Fruit fly (Drosophila melanogaster) whole organism, embryonic: ENCODE data around the gene CG15741.

Source experiments
- CG10209 ChIP-seq: fragments of 200-800 bp; sonication (Bioruptor generic); optimal IDR thresholded peaks from 3 replicates; lab custom pipeline; 2017; ENCODE audit warnings: missing biosample characterization, mild to moderate bottlenecking, missing genetic modification characterization, missing genetic modification reagents
- CG11695 ChIP-seq: fragments of 200-800 bp; sonication (Bioruptor generic); IDR thresholded peaks from 3 replicates; pipeline ENCODE4 v1.3.6; 2022; ENCODE audit warnings: missing biosample characterization, missing genetic modification characterization
- CG12219 ChIP-seq: fragments of 200-800 bp; sonication (Bioruptor generic); optimal IDR thresholded peaks from 3 replicates; lab custom pipeline; 2018; ENCODE audit warnings: missing biosample characterization, mild to moderate bottlenecking, missing genetic modification characterization
- CG12659 ChIP-seq: fragments of 200-800 bp; sonication (Bioruptor generic); optimal IDR thresholded peaks from 3 replicates; lab custom pipeline; 2017; ENCODE audit warnings: mild to moderate bottlenecking, missing biosample characterization, missing genetic modification reagents, missing genetic modification characterization
- CG15601 ChIP-seq: fragments of 200-800 bp; sonication (Bioruptor generic); optimal IDR thresholded peaks from 3 replicates; lab custom pipeline; 2019; ENCODE audit warnings: missing biosample characterization, mild to moderate bottlenecking, missing genetic modification characterization, moderate library complexity
- CG17361 ChIP-seq: fragments of 200-800 bp; sonication (Bioruptor generic); IDR thresholded peaks from 3 replicates; pipeline ENCODE4 v1.3.6; 2022; ENCODE audit warnings: missing biosample characterization, missing genetic modification characterization
- CG17385 ChIP-seq: fragments of 200-800 bp; sonication (Bioruptor generic); optimal IDR thresholded peaks from 3 replicates; lab custom pipeline; 2018; ENCODE audit warnings: missing biosample characterization, mild to moderate bottlenecking, missing genetic modification characterization
- CG17802 ChIP-seq: fragments of 200-800 bp; sonication (Bioruptor generic); optimal IDR thresholded peaks from 2 replicates; lab custom pipeline; 2018; ENCODE audit warnings: missing biosample characterization, mild to moderate bottlenecking, missing genetic modification characterization, moderate library complexity
- CG2199 ChIP-seq: fragments of 200-800 bp; sonication (Bioruptor generic); IDR thresholded peaks from 3 replicates; pipeline ENCODE4 v1.3.6; 2022; ENCODE audit warnings: missing biosample characterization, missing genetic modification characterization
- CG3163 ChIP-seq: fragments of 200-800 bp; sonication (Bioruptor generic); optimal IDR thresholded peaks from 3 replicates; lab custom pipeline; 2016; ENCODE audit warnings: missing biosample characterization, missing genetic modification characterization
- CG3995 ChIP-seq: fragments of 200-800 bp; sonication (Bioruptor generic); optimal IDR thresholded peaks from 3 replicates; lab custom pipeline; 2016; ENCODE audit warnings: missing biosample characterization, missing genetic modification characterization
- CG6683 ChIP-seq: fragments of 200-800 bp; sonication (Bioruptor generic); optimal IDR thresholded peaks from 2 replicates; lab custom pipeline; 2017; ENCODE audit warnings: missing biosample characterization, mild to moderate bottlenecking, missing genetic modification characterization, missing genetic modification reagents
- CG6813 ChIP-seq: fragments of 200-800 bp; sonication (Bioruptor generic); optimal IDR thresholded peaks from 2 replicates; lab custom pipeline; 2017; ENCODE audit warnings: missing biosample characterization, missing genetic modification characterization, mild to moderate bottlenecking, moderate library complexity, missing genetic modification reagents
- CG6854 ChIP-seq: fragments of 200-800 bp; sonication (Bioruptor generic); optimal IDR thresholded peaks from 3 replicates; lab custom pipeline; 2017; ENCODE audit warnings: missing biosample characterization, mild to moderate bottlenecking, missing genetic modification characterization
- CG7839 ChIP-seq: fragments of 200-800 bp; sonication (Bioruptor generic); optimal IDR thresholded peaks from 3 replicates; lab custom pipeline; 2018; ENCODE audit warnings: missing biosample characterization, mild to moderate bottlenecking, missing genetic modification characterization, moderate library complexity
- CG7987 ChIP-seq: fragments of 200-800 bp; sonication (Bioruptor generic); optimal IDR thresholded peaks from 2 replicates; lab custom pipeline; 2018; ENCODE audit warnings: missing biosample characterization, mild to moderate bottlenecking, missing genetic modification characterization, moderate library complexity
- CG8281 ChIP-seq: fragments of 200-800 bp; sonication (Bioruptor generic); optimal IDR thresholded peaks from 2 replicates; lab custom pipeline; 2018; ENCODE audit warnings: missing biosample characterization, mild to moderate bottlenecking, missing genetic modification characterization, moderate library complexity
- CG8388 ChIP-seq: fragments of 200-800 bp; sonication (Bioruptor generic); optimal IDR thresholded peaks from 2 replicates; lab custom pipeline; 2019; ENCODE audit warnings: missing biosample characterization, mild to moderate bottlenecking, missing genetic modification characterization, moderate library complexity
- Dbx ChIP-seq: fragments of 200-800 bp; sonication (Bioruptor generic); IDR thresholded peaks from 3 replicates; pipeline ENCODE4 v1.3.6; 2022; ENCODE audit warnings: missing biosample characterization, missing genetic modification characterization
- Doc3 ChIP-seq: fragments of 200-800 bp; sonication (Bioruptor generic); IDR thresholded peaks from 3 replicates; pipeline ENCODE4 v1.3.6; 2022; ENCODE audit warnings: missing biosample characterization, missing genetic modification characterization; ENCODE audit not compliant: partially characterized antibody
- Eip74EF ChIP-seq, 2 experiments: fragments of 200-800 bp in 1 of 2; fragments of >200 bp in 1 of 2; sonication (Bioruptor generic) in 1 of 2; optimal IDR thresholded peaks; 2 replicates each; lab custom pipeline; 2017 to 2019; ENCODE audit warnings: missing biosample characterization in 2 of 2, missing genetic modification characterization in 2 of 2, mild to moderate bottlenecking in 1 of 2, moderate library complexity in 1 of 2
- Fer1 ChIP-seq: fragments of 200-800 bp; sonication (Bioruptor generic); optimal IDR thresholded peaks from 2 replicates; lab custom pipeline; 2017; ENCODE audit warnings: missing biosample characterization, mild to moderate bottlenecking, missing genetic modification characterization
- Fer2 ChIP-seq: fragments of 200-800 bp; sonication (Bioruptor generic); optimal IDR thresholded peaks from 2 replicates; lab custom pipeline; 2018; ENCODE audit warnings: missing biosample characterization, mild to moderate bottlenecking, missing genetic modification characterization, moderate library complexity
- GATAe ChIP-seq: fragments of 200-800 bp; sonication (Bioruptor generic); conservative IDR thresholded peaks from 2 replicates; pipeline ENCODE4 v1.3.6; 2022; ENCODE audit warnings: missing biosample characterization, missing genetic modification characterization
- HHEX ChIP-seq: fragments of 200-800 bp; sonication (Bioruptor generic); optimal IDR thresholded peaks from 3 replicates; lab custom pipeline; 2017; ENCODE audit warnings: missing biosample characterization, mild to moderate bottlenecking, missing genetic modification characterization, missing genetic modification reagents
- HLH54F ChIP-seq: fragments of 200-800 bp; sonication (Bioruptor generic); optimal IDR thresholded peaks from 3 replicates; lab custom pipeline; 2016; ENCODE audit warnings: missing biosample characterization, missing genetic modification characterization
- Hmx ChIP-seq: fragments of 200-800 bp; sonication (Bioruptor generic); optimal IDR thresholded peaks from 2 replicates; lab custom pipeline; 2016; ENCODE audit warnings: missing biosample characterization, missing genetic modification characterization
- Lhr ChIP-seq: fragments of 200-800 bp; sonication (Bioruptor generic); optimal IDR thresholded peaks from 3 replicates; lab custom pipeline; 2017; ENCODE audit warnings: mild to moderate bottlenecking, missing biosample characterization, missing genetic modification reagents, missing genetic modification characterization
- Oli ChIP-seq: fragments of 200-800 bp; sonication (Bioruptor generic); optimal IDR thresholded peaks from 2 replicates; lab custom pipeline; 2018; ENCODE audit warnings: missing biosample characterization, mild to moderate bottlenecking, missing genetic modification characterization, moderate library complexity
- Sox102F ChIP-seq: fragments of 200-800 bp; sonication (Bioruptor generic); optimal IDR thresholded peaks from 2 replicates; lab custom pipeline; 2018; ENCODE audit warnings: missing biosample characterization, mild to moderate bottlenecking, missing genetic modification characterization, moderate library complexity
- Vsx1 ChIP-seq: fragments of 200-800 bp; sonication (Bioruptor generic); optimal IDR thresholded peaks from 2 replicates; lab custom pipeline; 2017; ENCODE audit warnings: missing biosample characterization, mild to moderate bottlenecking, missing genetic modification characterization, missing genetic modification reagents
- bsh ChIP-seq, 2 experiments: fragments of 200-800 bp; sonication (Bioruptor generic); optimal IDR thresholded peaks; 2 replicates each; lab custom pipeline; 2017 to 2018; ENCODE audit warnings: mild to moderate bottlenecking in 2 of 2, missing biosample characterization in 2 of 2, missing genetic modification characterization in 2 of 2, moderate library complexity in 1 of 2
- corto ChIP-seq: fragments of 200-800 bp; sonication (Bioruptor generic); optimal IDR thresholded peaks from 2 replicates; lab custom pipeline; 2016; ENCODE audit warnings: missing biosample characterization, mild to moderate bottlenecking, missing genetic modification characterization, moderate library complexity
- dimm ChIP-seq: fragments of 200-800 bp; sonication (Bioruptor generic); IDR thresholded peaks from 2 replicates; pipeline ENCODE4 v1.3.6; 2022; ENCODE audit warnings: missing biosample characterization, missing genetic modification characterization
- dmrt99B ChIP-seq: fragments of 200-800 bp; sonication (Bioruptor generic); optimal IDR thresholded peaks from 2 replicates; lab custom pipeline; 2018; ENCODE audit warnings: missing biosample characterization, mild to moderate bottlenecking, missing genetic modification characterization, moderate library complexity
- dpn ChIP-seq, 2 experiments: fragments of 200-800 bp; sonication (Bioruptor generic); optimal IDR thresholded peaks; 3 replicates each; lab custom pipeline; 2016; ENCODE audit warnings: missing biosample characterization in 2 of 2, missing genetic modification characterization in 2 of 2
- ewg ChIP-seq: fragments of 200-800 bp; sonication (Bioruptor generic); optimal IDR thresholded peaks from 3 replicates; lab custom pipeline; 2017; ENCODE audit warnings: mild to moderate bottlenecking, missing biosample characterization, missing genetic modification reagents, missing genetic modification characterization
- fd3F ChIP-seq: fragments of 200-800 bp; sonication (Bioruptor generic); optimal IDR thresholded peaks from 2 replicates; lab custom pipeline; 2018; ENCODE audit warnings: missing biosample characterization, mild to moderate bottlenecking, missing genetic modification characterization, moderate library complexity
- fu2 ChIP-seq: fragments of 200-800 bp; sonication (Bioruptor generic); optimal IDR thresholded peaks from 2 replicates; lab custom pipeline; 2016; ENCODE audit warnings: missing biosample characterization, missing genetic modification characterization
- gro ChIP-seq: fragments of 200-800 bp; sonication (Bioruptor generic); optimal IDR thresholded peaks from 2 replicates; lab custom pipeline; 2016; ENCODE audit warnings: missing biosample characterization, missing genetic modification characterization
- lilli ChIP-seq: fragments of 200-800 bp; sonication (Bioruptor generic); optimal IDR thresholded peaks from 3 replicates; lab custom pipeline; 2016; ENCODE audit warnings: missing biosample characterization, missing genetic modification characterization
- p53 ChIP-seq: fragments of 200-800 bp; sonication (Bioruptor generic); optimal IDR thresholded peaks from 2 replicates; lab custom pipeline; 2016; ENCODE audit warnings: missing biosample characterization, missing genetic modification characterization
- ro ChIP-seq: fragments of 200-800 bp; sonication (Bioruptor generic); IDR thresholded peaks from 2 replicates; pipeline ENCODE4 v1.3.6; 2022; ENCODE audit warnings: missing biosample characterization, missing genetic modification characterization
- sd ChIP-seq: fragments of 200-800 bp; sonication (Bioruptor generic); optimal IDR thresholded peaks from 3 replicates; lab custom pipeline; 2018; ENCODE audit warnings: missing biosample characterization, mild to moderate bottlenecking, missing genetic modification characterization, moderate library complexity
- sim ChIP-seq: fragments of 200-800 bp; sonication (Bioruptor generic); IDR thresholded peaks from 2 replicates; pipeline ENCODE4 v1.3.6; 2022; ENCODE audit warnings: missing biosample characterization, missing genetic modification characterization
- slbo ChIP-seq: fragments of 200-800 bp; sonication (Bioruptor generic); IDR thresholded peaks from 2 replicates; pipeline ENCODE4 v1.3.6; 2022; ENCODE audit warnings: missing biosample characterization, missing genetic modification characterization
- sqz ChIP-seq: fragments of 200-800 bp; sonication (Bioruptor generic); optimal IDR thresholded peaks from 3 replicates; lab custom pipeline; 2018; ENCODE audit warnings: missing biosample characterization, mild to moderate bottlenecking, missing genetic modification characterization
- twi ChIP-seq: fragments of 200-800 bp; optimal IDR thresholded peaks from 2 replicates; lab custom pipeline; 2019; ENCODE audit warnings: missing biosample characterization, mild to moderate bottlenecking, missing genetic modification characterization, moderate library complexity
- wor ChIP-seq: fragments of 200-800 bp; sonication (Bioruptor generic); IDR thresholded peaks from 2 replicates; pipeline ENCODE4 v1.3.6; 2022; ENCODE audit warnings: missing biosample characterization, missing genetic modification characterization

CG15741 gene

dm6 chrX:11885356-11885755 lies 47.5 kb upstream of the CG15741 start (continued):
- TF ChIP-seq Sox102F (peak; percentile 44), CG8388 (GFP tag; lab: Kevin White, UChicago) (peak; percentile 17), p53 (GFP tag; lab: Kevin White, UChicago) (no peak), CG10209 (GFP tag; lab: Kevin White, UChicago) (peak; percentile 65), corto (no peak), ewg (GFP tag; lab: Kevin White, UChicago) (peak; percentile 6), twi (tag; lab: Kevin White, UChicago) (no peak), CG7987 (GFP tag; lab: Kevin White, UChicago) (no peak), Fer2 (tag; lab: Kevin White, UChicago) (peak; percentile 27), HLH54F (GFP tag; lab: Kevin White, UChicago) (no peak), sd (peak; percentile 20), CG8281 (tag; lab: Kevin White, UChicago) (no peak), Oli (tag; lab: Kevin White, UChicago) (peak; percentile 60), slbo (GFP tag; lab: Robert Waterston, UW) (peak; percentile 60), lilli (GFP tag; lab: Kevin White, UChicago) (no peak), CG6813 (peak; percentile 27), bsh (GFP tag; optimal IDR thresholded peaks at IDR 0.05; lab: Kevin White, UChicago) (peak in 1 of 2 experiments; percentile 31), dpn (GFP tag; optimal IDR thresholded peaks at IDR 0.05; lab: Kevin White, UChicago) (peak in 1 of 2 experiments; percentile 37), CG2199 (peak; percentile 34; the same call in 1 of the 3 replicates), CG15601 (tag; lab: Kevin White, UChicago) (no peak), ro (GFP tag; lab: Robert Waterston, UW) (no peak), CG3163 (GFP tag; lab: Kevin White, UChicago) (no peak), HHEX (GFP tag; lab: Kevin White, UChicago) (peak; percentile 48), fd3F (GFP tag; lab: Kevin White, UChicago) (peak; percentile 48), Fer1 (GFP tag; lab: Kevin White, UChicago) (peak; percentile 50), sim (GFP tag; lab: Robert Waterston, UW) (no peak), CG17385 (GFP tag; lab: Kevin White, UChicago) (peak; percentile 51), dimm (GFP tag; lab: Robert Waterston, UW) (no peak), dmrt99B (tag; lab: Kevin White, UChicago) (peak; percentile 37), wor (GFP tag; lab: Robert Waterston, UW) (no peak), Eip74EF (GFP tag; optimal IDR thresholded peaks at IDR 0.05; lab: Kevin White, UChicago) (no peak), CG12219 (peak; percentile 19), CG3995 (no peak), Hmx (GFP tag; lab: Kevin White, UChicago) (no peak), CG7839 (tag; lab: Kevin White, UChicago) (peak; percentile 20), Lhr (GFP tag; lab: Kevin White, UChicago) (no peak), CG6854 (peak; percentile 24), Vsx1 (GFP tag; lab: Kevin White, UChicago) (no peak), Doc3 (no peak), CG17802 (tag; lab: Kevin White, UChicago) (no peak), sqz (peak; percentile 12), CG6683 (GFP tag; lab: Kevin White, UChicago) (peak; percentile 5), CG11695 (peak; percentile 19; the same call in 1 of the 3 replicates), Dbx (GFP tag; lab: Robert Waterston, UW) (peak; percentile 44; the same call in 1 of the 3 replicates), gro (GFP tag; lab: Kevin White, UChicago) (no peak), fu2 (GFP tag; lab: Kevin White, UChicago) (no peak), CG17361 (0 out of 3 replicates have a peak, but pooled peaks have one; percentile 14), GATAe (GFP tag; lab: Robert Waterston, UW) (no peak), CG12659 (GFP tag; lab: Kevin White, UChicago) (peak; percentile 58)
